Worm (Caenorhabditis elegans): Measurements from ENCODE around the gene C36B7.5.

C36B7.5 gene

DNA sequence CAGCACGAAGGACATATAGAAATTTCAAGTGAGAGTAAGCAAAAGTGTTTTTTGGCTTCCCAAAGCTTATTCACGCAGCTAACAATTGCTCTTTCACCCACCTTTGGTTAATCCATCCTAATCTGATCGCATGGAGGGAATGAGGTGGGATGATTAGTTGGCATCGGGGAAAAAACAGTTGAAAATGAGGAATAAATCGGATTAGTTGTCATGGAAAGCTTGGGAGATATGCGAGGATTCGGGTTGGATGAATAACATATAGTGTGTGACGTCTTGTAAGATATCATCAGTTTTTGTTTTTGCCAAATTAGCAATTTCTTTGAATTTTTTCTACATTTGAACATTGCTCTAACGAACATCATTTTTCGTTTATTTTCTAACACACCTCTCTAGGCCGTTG, 32.4 kb upstream of the C36B7.5 start (continued):
- TF ChIP-seq nhr-47 (tag; optimal IDR thresholded peaks at IDR 0.05) = peak; percentile 40
- no peak for TF ChIP-seq nhr-84 (tag; optimal IDR thresholded peaks at IDR 0.05)
- no peak for TF ChIP-seq nhr-85 (tag)
- TF ChIP-seq ceh-88 (GFP tag; IDR thresholded peaks at IDR 0.05) = no peak
- no peak for TF ChIP-seq unc-130 (tag; optimal IDR thresholded peaks at IDR 0.05)
- no peak for TF ChIP-seq isw-1 (GFP tag; IDR thresholded peaks at IDR 0.05)
- TF ChIP-seq mef-2 (tag; optimal IDR thresholded peaks at IDR 0.05) = no peak
- peak; percentile 57 for TF ChIP-seq fkh-8 (tag; optimal IDR thresholded peaks at IDR 0.05)
- no peak for TF ChIP-seq mab-9 (GFP tag; IDR thresholded peaks at IDR 0.05)
- TF ChIP-seq zip-4 (GFP tag; optimal IDR thresholded peaks at IDR 0.05) = no peak
- no peak for TF ChIP-seq lin-35 (GFP tag; optimal IDR thresholded peaks at IDR 0.05)
- TF ChIP-seq nhr-12 (tag; optimal IDR thresholded peaks at IDR 0.05) = no peak
- no peak for TF ChIP-seq ceh-82 (tag; optimal IDR thresholded peaks at IDR 0.05)
- TF ChIP-seq aha-1 (tag; optimal IDR thresholded peaks at IDR 0.05) = no peak
- TF ChIP-seq lin-13 (GFP tag; optimal IDR thresholded peaks at IDR 0.05) = no peak
- TF ChIP-seq rnt-1 (tag; optimal IDR thresholded peaks at IDR 0.05) = no peak

DNA sequence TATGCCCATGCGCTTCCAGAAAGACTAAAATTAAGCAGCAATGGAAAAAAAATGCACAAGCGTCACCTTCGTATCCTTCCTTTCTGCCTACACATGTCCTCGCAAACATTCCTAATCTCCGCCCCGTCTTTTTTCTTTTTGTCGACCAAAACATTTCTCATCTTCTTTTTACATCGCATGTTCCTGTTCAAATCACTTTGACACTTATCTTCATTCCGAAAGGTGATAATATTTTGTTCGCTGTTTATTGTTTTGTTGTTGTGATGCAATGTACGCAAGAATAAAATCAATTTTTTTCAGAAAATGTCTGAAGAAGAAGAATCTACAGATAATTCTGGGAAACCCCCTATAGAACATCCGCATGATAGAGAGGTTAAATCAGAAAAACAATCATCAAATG, 30.1 kb upstream of the C36B7.5 start, which contains the start of gene ist-1:
ist-1 (plus strand) TSS at position 301 of the 400 bp plus-strand sequence.
- TF ChIP-seq lin-14 (GFP tag; optimal IDR thresholded peaks at IDR 0.05) (peak; percentile 9), nhr-76 (tag; optimal IDR thresholded peaks at IDR 0.05) (no peak)

DNA sequence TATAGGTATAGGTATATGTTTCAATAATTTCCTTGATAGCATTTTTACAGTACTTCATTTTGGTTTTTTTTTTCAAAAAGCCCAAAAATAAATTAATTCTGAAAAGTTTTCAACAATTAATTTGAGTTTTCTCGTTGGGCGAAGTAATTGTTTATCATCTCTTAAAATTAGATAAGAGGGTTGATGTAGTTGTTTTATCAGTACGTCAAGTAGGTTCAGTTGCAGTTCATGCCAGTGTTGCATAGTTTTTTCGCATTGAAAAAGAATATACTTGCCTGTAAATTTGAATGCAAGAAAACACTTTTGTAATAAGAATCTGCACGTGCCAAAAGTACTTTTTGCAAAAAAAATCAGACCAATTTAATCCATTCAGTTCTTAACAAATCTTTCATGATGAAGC, 28.9 kb upstream of the C36B7.5 start:
- TF ChIP-seq elt-3 (tag; optimal IDR thresholded peaks at IDR 0.05) = no peak
- peak; percentile 61 for TF ChIP-seq elt-2 (tag; optimal IDR thresholded peaks at IDR 0.05)

ce11 chrX:7124044-7124443, 27.8 kb upstream of the C36B7.5 start:
- TF ChIP-seq elt-2 (tag; optimal IDR thresholded peaks at IDR 0.05) = peak; percentile 48
- TF ChIP-seq alr-1 (tag; optimal IDR thresholded peaks at IDR 0.05; ENCODE audit: borderline replicate concordance) = no peak

DNA sequence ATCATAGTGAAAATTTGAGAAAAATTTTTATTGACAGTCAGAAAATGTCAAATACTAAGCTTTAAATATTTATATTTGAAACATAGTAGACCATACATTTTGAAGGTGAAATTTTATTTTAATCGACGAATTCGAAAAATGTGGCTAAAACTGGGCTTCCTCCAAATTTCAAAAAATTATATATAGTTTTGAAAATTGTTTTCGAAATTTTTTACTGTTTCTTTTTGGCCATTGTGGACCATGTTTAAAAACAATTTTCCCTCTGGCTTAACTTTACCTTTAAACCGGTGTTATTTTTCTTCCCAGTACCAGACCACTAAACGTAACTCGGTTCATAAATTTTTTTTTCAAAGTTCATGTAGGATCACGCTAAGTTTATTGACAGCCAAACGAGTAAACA, 26.4 kb upstream of the C36B7.5 start:
- TF ChIP-seq tlp-1 (tag; optimal IDR thresholded peaks at IDR 0.05) (no peak), hpl-2 (GFP tag; optimal IDR thresholded peaks at IDR 0.05) (no peak), fkh-10 (GFP tag; optimal IDR thresholded peaks at IDR 0.05) (no peak), xbp-1 (tag; optimal IDR thresholded peaks at IDR 0.05) (no peak), nhr-12 (tag; optimal IDR thresholded peaks at IDR 0.05) (no peak), lsy-2 (tag; optimal IDR thresholded peaks at IDR 0.05) (no peak), pax-3 (tag; optimal IDR thresholded peaks at IDR 0.05) (no peak), grh-1 (GFP tag; IDR thresholded peaks at IDR 0.05) (no peak), lir-3 (tag; optimal IDR thresholded peaks at IDR 0.05; ENCODE audit: poor library complexity) (no peak), tbx-2 (tag; optimal IDR thresholded peaks at IDR 0.05) (no peak)

DNA sequence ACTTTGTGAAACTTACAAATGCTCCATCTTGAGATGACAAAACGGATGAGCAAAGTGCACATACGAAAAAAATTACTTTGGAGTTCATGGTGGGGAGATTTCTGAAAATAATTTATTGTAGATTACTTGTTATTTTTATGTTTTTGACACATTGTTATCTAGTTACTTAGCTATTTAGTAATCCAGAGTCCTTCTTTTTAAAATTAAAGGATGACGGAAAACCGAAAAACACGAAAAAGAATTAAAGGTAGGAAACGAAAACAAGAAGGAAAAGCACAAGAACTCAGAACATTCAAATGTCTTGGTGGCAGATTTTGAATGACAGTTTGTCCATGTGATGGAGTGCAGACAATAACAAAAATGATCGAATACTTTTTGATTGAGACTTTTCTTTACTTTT, 20.6 kb upstream of the C36B7.5 start, which contains the start of gene hen-1:
hen-1 (minus strand) TSS at position 101 of the 400 bp plus-strand sequence.
- no peak for TF ChIP-seq tlp-1 (tag; optimal IDR thresholded peaks at IDR 0.05)
- no peak for TF ChIP-seq unc-86 (tag; optimal IDR thresholded peaks at IDR 0.05)
- no peak for TF ChIP-seq F16B12.6 (tag; optimal IDR thresholded peaks at IDR 0.05)
- no peak for TF ChIP-seq nhr-85 (tag)
- TF ChIP-seq irx-1 (tag; optimal IDR thresholded peaks at IDR 0.05) = no peak
- TF ChIP-seq rnt-1 (tag; optimal IDR thresholded peaks at IDR 0.05) = no peak
- no peak for TF ChIP-seq nhr-19 (GFP tag; conservative IDR thresholded peaks at IDR 0.05)
- no peak for TF ChIP-seq aha-1 (tag; optimal IDR thresholded peaks at IDR 0.05)
- TF ChIP-seq nhr-237 (tag; optimal IDR thresholded peaks at IDR 0.05) = no peak
- TF ChIP-seq elt-3 (tag; optimal IDR thresholded peaks at IDR 0.05) = no peak

Measured in whole organism, L1 larva.